Worm (Caenorhabditis elegans): ENCODE data around the gene cutl-12.

ce11 chrII:8581700-8582099 lies 52.6 kb downstream of the cutl-12 start, which contains the start of gene arl-1:
- no peak for TF ChIP-seq jun-1 (tag; optimal IDR thresholded peaks at IDR 0.05)
- TF ChIP-seq aly-2 (tag; optimal IDR thresholded peaks at IDR 0.05): no peak

All from whole organism, L1 larva.